Worm (Caenorhabditis elegans): ENCODE measurements around the gene cutl-23.
A peak's percentile ranks its signal among the peaks of the same experiment; 100 is the strongest.

DNA sequence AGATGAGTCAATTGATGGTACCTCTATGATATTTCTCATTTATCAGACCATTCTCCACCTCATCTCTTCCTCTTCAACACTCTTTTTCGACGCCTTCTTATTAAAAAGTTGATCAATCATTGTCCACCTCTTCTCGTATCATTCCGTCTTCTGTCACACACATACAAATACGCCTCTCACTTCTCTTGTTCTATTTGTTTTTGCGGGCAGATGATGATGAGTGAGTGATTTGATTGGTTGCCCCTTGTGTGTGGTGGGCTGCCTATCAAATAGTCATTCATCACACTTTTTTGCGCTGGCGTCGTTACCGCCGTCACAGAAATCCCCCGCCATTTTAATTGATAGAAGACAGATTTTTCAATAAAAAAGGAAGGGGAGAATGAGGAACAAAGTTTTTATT, 42.7 kb downstream of the cutl-23 start:
- TF ChIP-seq jun-1 (tag; optimal IDR thresholded peaks at IDR 0.05) (no peak), nhr-28 (tag; optimal IDR thresholded peaks at IDR 0.05) (no peak), ztf-4 (tag; optimal IDR thresholded peaks at IDR 0.05) (no peak), fos-1 (tag; optimal IDR thresholded peaks at IDR 0.05) (no peak), nfya-1 (tag; optimal IDR thresholded peaks at IDR 0.05; ENCODE audit: insufficient read depth) (peak; percentile 73), nhr-43 (tag; optimal IDR thresholded peaks at IDR 0.05; ENCODE audit: poor library complexity, severe bottlenecking) (peak; percentile 41), ztf-11 (tag; optimal IDR thresholded peaks at IDR 0.05) (no peak), ceh-28 (tag; optimal IDR thresholded peaks at IDR 0.05) (no peak)

Data from whole organism, L3 larva.